Worm (Caenorhabditis elegans): ENCODE data around the gene F07C3.16.

Gene F07C3.16

DNA sequence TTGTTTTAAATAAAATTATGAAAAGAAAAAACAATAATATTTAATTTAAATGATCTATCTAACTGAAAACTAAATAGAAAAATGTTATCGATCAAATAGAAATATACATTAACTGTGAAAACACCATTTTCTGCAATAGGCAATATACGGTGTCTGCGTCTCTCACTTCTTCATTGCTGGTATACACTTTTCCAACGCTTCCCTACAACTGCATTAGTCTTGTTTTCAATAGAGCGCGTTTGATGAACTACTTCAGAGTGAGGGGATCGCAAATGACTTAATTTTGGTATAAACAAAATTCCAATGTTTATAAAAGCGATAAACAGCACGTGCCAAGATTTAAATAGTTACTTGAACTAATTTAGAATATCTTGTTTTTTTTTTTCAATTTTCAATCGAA lies 44.9 kb downstream of the F07C3.16 start:
- TF ChIP-seq cebp-1 (GFP tag; IDR thresholded peaks at IDR 0.05) (no peak), cebp-1 (tag; optimal IDR thresholded peaks at IDR 0.05) (peak; percentile 22), let-607 (tag; optimal IDR thresholded peaks at IDR 0.05) (peak in 1 of 2 experiments; percentile 59), snpc-4 (GFP tag; optimal IDR thresholded peaks at IDR 0.05) (no peak), snpc-4 (tag; optimal IDR thresholded peaks at IDR 0.05) (peak in 1 of 4 experiments; percentile 60), nfyb-1 (GFP tag; IDR thresholded peaks at IDR 0.05) (no peak), sdz-38 (tag; optimal IDR thresholded peaks at IDR 0.05) (no peak), madf-8 (GFP tag; conservative IDR thresholded peaks at IDR 0.05) (no peak), K12H6.12 (tag; optimal IDR thresholded peaks at IDR 0.05) (peak; percentile 8), ztf-18 (tag; optimal IDR thresholded peaks at IDR 0.05) (peak; percentile 22), mcd-1 (GFP tag; IDR thresholded peaks at IDR 0.05) (peak; percentile 48; the same call in 1 of the 2 replicates), Y56A3A.18 (GFP tag; IDR thresholded peaks at IDR 0.05) (no peak), F23B12.7 (tag; optimal IDR thresholded peaks at IDR 0.05; ENCODE audit: insufficient read depth) (peak; percentile 35), Y79H2A.3 (GFP tag; conservative IDR thresholded peaks at IDR 0.05) (no peak), nhr-120 (GFP tag; IDR thresholded peaks at IDR 0.05) (no peak), ztf-26 (tag; optimal IDR thresholded peaks at IDR 0.05) (no peak), snpc-3.4 (tag; optimal IDR thresholded peaks at IDR 0.05) (no peak), nhr-80 (tag; optimal IDR thresholded peaks at IDR 0.05) (peak; percentile 76), dox-1 (GFP tag; IDR thresholded peaks at IDR 0.05) (peak; percentile 47; the same call in 1 of the 2 replicates), hmg-1.2 (GFP tag; IDR thresholded peaks at IDR 0.05) (peak; percentile 74; the same call in 1 of the 2 replicates), attf-5 (GFP tag; optimal IDR thresholded peaks at IDR 0.05) (peak; percentile 87), ceh-27 (GFP tag; optimal IDR thresholded peaks at IDR 0.05) (peak; percentile 7)

DNA sequence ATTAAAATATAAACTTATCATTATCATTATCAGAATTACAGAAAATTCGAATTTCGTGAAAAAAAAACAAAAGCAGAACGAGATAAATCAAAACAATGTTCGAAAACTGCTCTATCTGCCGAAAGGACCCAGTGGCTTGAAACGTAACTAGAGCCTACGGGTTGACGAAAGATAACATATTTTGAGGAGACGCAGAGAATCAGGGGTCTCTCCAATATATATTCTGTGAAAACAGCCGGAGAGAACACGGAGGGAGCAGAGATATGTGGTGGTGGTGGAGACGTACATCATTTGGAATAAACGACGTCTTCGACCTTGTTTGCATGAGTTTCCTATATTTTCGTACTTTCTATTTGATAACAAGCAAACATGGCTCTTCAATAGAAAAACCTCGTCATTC lies 48.5 kb downstream of the F07C3.16 start:
- TF ChIP-seq hmg-1.2 (GFP tag; IDR thresholded peaks at IDR 0.05) (peak; percentile 69), lin-26 (GFP tag; IDR thresholded peaks at IDR 0.05) (no peak), Y95B8A.8 (GFP tag; IDR thresholded peaks at IDR 0.05) (no peak), aptf-3 (GFP tag; IDR thresholded peaks at IDR 0.05) (no peak), lag-1 (GFP tag; IDR thresholded peaks at IDR 0.05) (0 out of 2 replicates have a peak, but pooled peaks have one; percentile 19), nfya-1 (tag; optimal IDR thresholded peaks at IDR 0.05; ENCODE audit: borderline replicate concordance, insufficient read depth) (no peak), madf-10 (tag; optimal IDR thresholded peaks at IDR 0.05) (no peak), attf-5 (GFP tag; optimal IDR thresholded peaks at IDR 0.05) (no peak)

DNA sequence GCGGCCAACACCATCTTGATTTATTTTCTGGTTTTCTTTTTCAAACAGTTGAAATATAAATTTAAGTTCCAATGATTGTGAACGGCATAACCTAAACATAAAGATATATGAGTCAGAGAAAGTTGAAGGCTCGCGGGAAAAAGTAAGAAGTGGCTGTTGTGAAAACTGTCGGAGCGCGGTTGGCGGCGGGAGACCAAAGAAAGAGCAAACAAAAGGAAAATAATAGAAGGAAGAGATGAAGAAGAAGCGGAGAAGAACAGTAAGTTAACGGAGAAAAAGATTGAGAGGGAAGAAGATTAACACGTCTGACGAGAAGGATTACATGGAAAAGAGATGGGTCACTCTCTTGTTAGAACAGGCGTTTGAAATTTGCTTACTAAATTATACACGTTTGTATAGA lies 50.0 kb downstream of the F07C3.16 start, which contains the start of gene inx-10:
inx-10 (minus strand) TSS at position 101 of the 400 bp plus-strand sequence.
- TF ChIP-seq attf-6 (GFP tag; IDR thresholded peaks at IDR 0.05) (no peak), lin-35 (GFP tag; optimal IDR thresholded peaks at IDR 0.05) (no peak), B0019.2 (GFP tag; conservative IDR thresholded peaks at IDR 0.05) (no peak), nfyb-1 (GFP tag; IDR thresholded peaks at IDR 0.05) (no peak), lin-40 (tag; optimal IDR thresholded peaks at IDR 0.05) (no peak), nhr-90 (tag; optimal IDR thresholded peaks at IDR 0.05) (no peak), cebp-2 (GFP tag; IDR thresholded peaks at IDR 0.05) (no peak), F52B5.7 (tag; optimal IDR thresholded peaks at IDR 0.05) (no peak), nfya-2 (GFP tag; IDR thresholded peaks at IDR 0.05) (no peak), somi-1 (GFP tag; optimal IDR thresholded peaks at IDR 0.05) (no peak), ztf-6 (GFP tag; IDR thresholded peaks at IDR 0.05) (no peak), hlh-12 (tag; optimal IDR thresholded peaks at IDR 0.05) (no peak)
